Worm (Caenorhabditis elegans): ENCODE measurements around the gene acdh-9.

DNA sequence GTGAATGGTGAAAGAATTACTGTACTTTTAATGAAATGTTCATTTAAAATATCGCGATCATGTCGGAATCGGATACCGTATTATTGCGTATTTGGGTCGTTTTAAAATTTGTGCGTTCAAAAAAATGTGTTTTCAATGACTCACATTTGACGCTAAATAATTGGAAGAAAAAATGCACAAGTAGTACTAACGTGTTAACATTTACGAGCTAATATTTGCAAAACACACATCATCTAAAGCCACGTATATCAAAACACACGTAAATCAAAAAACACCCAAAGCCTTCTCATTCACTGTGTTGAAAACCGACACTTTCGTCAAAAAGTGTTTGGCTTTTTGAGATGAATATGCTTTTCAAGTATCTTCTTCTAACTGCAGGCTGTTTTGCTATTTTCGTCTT, 22.9 kb downstream of the acdh-9 start, which contains the start of gene F28A10.1:
- TF ChIP-seq ama-1 (optimal IDR thresholded peaks at IDR 0.05), result no peak
- TF ChIP-seq lin-39 (tag; optimal IDR thresholded peaks at IDR 0.05), result no peak
- TF ChIP-seq aly-2 (tag; optimal IDR thresholded peaks at IDR 0.05), result no peak
